Fruit fly (Drosophila melanogaster) whole organism, prepupa: ENCODE measurements around the gene Gycalpha99B.

Source experiments
- CG10631 ChIP-seq: fragments of 200-800 bp; sonication (Bioruptor generic); optimal IDR thresholded peaks from 2 replicates; lab custom pipeline; 2016; ENCODE audit warnings: missing biosample characterization, missing genetic modification characterization
- CG10669 ChIP-seq: fragments of 200-800 bp; sonication (Bioruptor generic); optimal IDR thresholded peaks from 3 replicates; lab custom pipeline; 2018; ENCODE audit warnings: missing biosample characterization, mild to moderate bottlenecking, missing genetic modification characterization, moderate library complexity
- CG11294 ChIP-seq: fragments of 200-800 bp; sonication (Bioruptor generic); IDR thresholded peaks from 2 replicates; pipeline ENCODE4 v1.3.6; 2022; ENCODE audit warnings: missing biosample characterization, missing genetic modification characterization
- CG11762 ChIP-seq: fragments of 200-800 bp; sonication (Bioruptor generic); optimal IDR thresholded peaks from 3 replicates; lab custom pipeline; 2016; ENCODE audit warnings: missing biosample characterization, missing genetic modification characterization; ENCODE audit not compliant: insufficient read depth
- CG11902 ChIP-seq: fragments of 200-800 bp; sonication (Bioruptor generic); optimal IDR thresholded peaks from 3 replicates; lab custom pipeline; 2016; ENCODE audit warnings: missing biosample characterization, missing genetic modification characterization
- CG15336 ChIP-seq: fragments of 200-800 bp; sonication (Bioruptor generic); IDR thresholded peaks from 2 replicates; pipeline ENCODE4 v1.3.6; 2022; ENCODE audit warnings: missing biosample characterization, missing genetic modification characterization
- CG16779 ChIP-seq: fragments of 200-800 bp; sonication (Bioruptor generic); optimal IDR thresholded peaks from 3 replicates; lab custom pipeline; 2017; ENCODE audit warnings: missing biosample characterization, mild to moderate bottlenecking, missing genetic modification characterization
- CG3032 ChIP-seq: fragments of 200-800 bp; optimal IDR thresholded peaks from 2 replicates; lab custom pipeline; 2019; ENCODE audit warnings: missing biosample characterization, mild to moderate bottlenecking, missing genetic modification characterization, moderate library complexity
- CG31627 ChIP-seq: fragments of 200-800 bp; sonication (Bioruptor generic); optimal IDR thresholded peaks from 3 replicates; lab custom pipeline; 2016; ENCODE audit warnings: missing biosample characterization, missing genetic modification characterization
- CG32006 ChIP-seq: fragments of 200-800 bp; sonication (Bioruptor generic); optimal IDR thresholded peaks from 3 replicates; lab custom pipeline; 2017; ENCODE audit warnings: missing biosample characterization, mild to moderate bottlenecking, missing genetic modification characterization
- CG34406 ChIP-seq: fragments of 200-800 bp; sonication (Bioruptor generic); optimal IDR thresholded peaks from 3 replicates; lab custom pipeline; 2016; ENCODE audit warnings: missing biosample characterization, missing genetic modification characterization
- CG3919 ChIP-seq: fragments of 200-800 bp; sonication (Bioruptor generic); optimal IDR thresholded peaks from 3 replicates; lab custom pipeline; 2016; ENCODE audit warnings: missing biosample characterization, missing genetic modification characterization
- CG4318 ChIP-seq: fragments of 200-800 bp; sonication (Bioruptor generic); optimal IDR thresholded peaks from 3 replicates; lab custom pipeline; 2017; ENCODE audit warnings: missing biosample characterization, mild to moderate bottlenecking, missing genetic modification characterization
- CG6163 ChIP-seq: fragments of 200-800 bp; sonication (Bioruptor generic); IDR thresholded peaks from 3 replicates; pipeline ENCODE4 v1.3.6; 2022; ENCODE audit warnings: missing biosample characterization, missing genetic modification characterization
- CG6276 ChIP-seq: fragments of 200-800 bp; sonication (Bioruptor generic); optimal IDR thresholded peaks from 2 replicates; lab custom pipeline; 2017; ENCODE audit warnings: missing biosample characterization, mild to moderate bottlenecking, missing genetic modification characterization
- CG6792 ChIP-seq: fragments of 200-800 bp; sonication (Bioruptor generic); optimal IDR thresholded peaks from 3 replicates; lab custom pipeline; 2016; ENCODE audit warnings: missing biosample characterization, missing genetic modification characterization
- CG6854 ChIP-seq: fragments of 200-800 bp; sonication (Bioruptor generic); optimal IDR thresholded peaks from 2 replicates; lab custom pipeline; 2017; ENCODE audit warnings: missing biosample characterization, mild to moderate bottlenecking, missing genetic modification characterization
- CG7368 ChIP-seq: fragments of 200-800 bp; sonication (Bioruptor generic); optimal IDR thresholded peaks from 3 replicates; lab custom pipeline; 2016; ENCODE audit warnings: missing biosample characterization, missing genetic modification characterization
- CG8119 ChIP-seq: fragments of 200-800 bp; sonication (Bioruptor generic); IDR thresholded peaks from 3 replicates; pipeline ENCODE4 v1.3.6; 2022; ENCODE audit warnings: missing biosample characterization, missing genetic modification characterization
- CG8319 ChIP-seq: fragments of 200-800 bp; sonication (Bioruptor generic); optimal IDR thresholded peaks from 3 replicates; lab custom pipeline; 2016; ENCODE audit warnings: missing biosample characterization, missing genetic modification characterization
- CG8632 ChIP-seq: fragments of 200-800 bp; sonication (Bioruptor generic); optimal IDR thresholded peaks from 3 replicates; lab custom pipeline; 2016; ENCODE audit warnings: missing biosample characterization, missing genetic modification characterization
- Eip75B ChIP-seq: fragments of 200-800 bp; sonication (Bioruptor generic); optimal IDR thresholded peaks from 3 replicates; lab custom pipeline; 2016; ENCODE audit warnings: missing biosample characterization, missing genetic modification characterization
- Eip78C ChIP-seq: fragments of 200-800 bp; sonication (Bioruptor generic); peaks from one replicate; lab custom pipeline; 2016; ENCODE audit warnings: missing biosample characterization, missing genetic modification characterization
- Eip93F ChIP-seq: fragments of 200-800 bp; sonication (Bioruptor generic); optimal IDR thresholded peaks from 2 replicates; lab custom pipeline; 2016; ENCODE audit warnings: missing biosample characterization, mild to moderate bottlenecking, missing genetic modification characterization
- Ets21C ChIP-seq: fragments of 200-800 bp; sonication (Bioruptor generic); optimal IDR thresholded peaks from 3 replicates; lab custom pipeline; 2016; ENCODE audit warnings: missing biosample characterization, missing genetic modification characterization
- Ets96B ChIP-seq: fragments of 200-800 bp; optimal IDR thresholded peaks from 2 replicates; lab custom pipeline; 2019; ENCODE audit warnings: missing biosample characterization, mild to moderate bottlenecking, missing genetic modification characterization, moderate library complexity
- Gug ChIP-seq: fragments of 200-800 bp; sonication (Bioruptor generic); IDR thresholded peaks from 2 replicates; pipeline ENCODE4 v1.3.6; 2022; ENCODE audit warnings: missing biosample characterization, missing genetic modification characterization
- Hr38 ChIP-seq: sonication (Bioruptor generic); optimal IDR thresholded peaks from 2 replicates; lab custom pipeline; 2016; ENCODE audit warnings: missing biosample characterization, missing genetic modification characterization
- Hr39 ChIP-seq: fragments of 200-800 bp; sonication (Bioruptor generic); optimal IDR thresholded peaks from 2 replicates; lab custom pipeline; 2016; ENCODE audit warnings: missing biosample characterization, missing genetic modification characterization
- Hr4 ChIP-seq: fragments of 200-800 bp; sonication (Bioruptor generic); optimal IDR thresholded peaks from 3 replicates; lab custom pipeline; 2016; ENCODE audit warnings: missing biosample characterization, missing genetic modification characterization
- Lpt ChIP-seq: fragments of 200-800 bp; sonication (Bioruptor generic); optimal IDR thresholded peaks from 3 replicates; lab custom pipeline; 2016; ENCODE audit warnings: missing biosample characterization, missing genetic modification characterization
- Met ChIP-seq: fragments of 200-800 bp; sonication (Bioruptor generic); optimal IDR thresholded peaks from 3 replicates; lab custom pipeline; 2016; ENCODE audit warnings: missing biosample characterization, missing genetic modification characterization
- OdsH ChIP-seq: fragments of 200-800 bp; sonication (Bioruptor generic); optimal IDR thresholded peaks from 3 replicates; lab custom pipeline; 2016; ENCODE audit warnings: missing biosample characterization, missing genetic modification characterization
- Smox ChIP-seq: fragments of 200-800 bp; sonication (Bioruptor generic); optimal IDR thresholded peaks from 3 replicates; lab custom pipeline; 2016; ENCODE audit warnings: missing biosample characterization, missing genetic modification characterization
- Sox102F ChIP-seq: fragments of 200-800 bp; sonication (Bioruptor generic); optimal IDR thresholded peaks from 2 replicates; lab custom pipeline; 2016; ENCODE audit warnings: missing biosample characterization, mild to moderate bottlenecking, missing genetic modification characterization
- Sox14 ChIP-seq: fragments of 200-800 bp; sonication (Bioruptor generic); optimal IDR thresholded peaks from 3 replicates; lab custom pipeline; 2016; ENCODE audit warnings: missing biosample characterization, missing genetic modification characterization
- Sox15 ChIP-seq: fragments of 200-800 bp; sonication (Bioruptor generic); optimal IDR thresholded peaks from 3 replicates; lab custom pipeline; 2016; ENCODE audit warnings: missing biosample characterization, missing genetic modification characterization
- achi ChIP-seq: fragments of 200-800 bp; sonication (Bioruptor generic); optimal IDR thresholded peaks from 3 replicates; lab custom pipeline; 2016; ENCODE audit warnings: missing biosample characterization, missing genetic modification characterization
- acj6 ChIP-seq: fragments of 200-800 bp; sonication (Bioruptor generic); optimal IDR thresholded peaks from 3 replicates; lab custom pipeline; 2016; ENCODE audit warnings: missing biosample characterization, missing genetic modification characterization
- cyc ChIP-seq: fragments of 200-800 bp; sonication (Bioruptor generic); optimal IDR thresholded peaks from 3 replicates; lab custom pipeline; 2016; ENCODE audit warnings: missing biosample characterization, missing genetic modification characterization
- dac ChIP-seq: fragments of 200-800 bp; sonication (Bioruptor generic); optimal IDR thresholded peaks from 2 replicates; lab custom pipeline; 2017; ENCODE audit warnings: missing biosample characterization, mild to moderate bottlenecking, missing genetic modification characterization
- dsx ChIP-seq: fragments of 200-800 bp; optimal IDR thresholded peaks from 3 replicates; lab custom pipeline; 2019; ENCODE audit warnings: missing biosample characterization, mild to moderate bottlenecking, missing genetic modification characterization, moderate library complexity; ENCODE audit not compliant: poor library complexity, severe bottlenecking
- eg ChIP-seq: fragments of 200-800 bp; sonication (Bioruptor generic); IDR thresholded peaks from 3 replicates; pipeline ENCODE4 v1.3.6; 2022; ENCODE audit warnings: missing biosample characterization, missing genetic modification characterization
- esn ChIP-seq: fragments of 200-800 bp; sonication (Bioruptor generic); optimal IDR thresholded peaks from 2 replicates; lab custom pipeline; 2016; ENCODE audit warnings: missing biosample characterization, mild to moderate bottlenecking, missing genetic modification characterization, moderate library complexity
- fd59A ChIP-seq: fragments of 200-800 bp; sonication (Bioruptor generic); optimal IDR thresholded peaks from 2 replicates; lab custom pipeline; 2017; ENCODE audit warnings: missing biosample characterization, mild to moderate bottlenecking, missing genetic modification characterization, missing genetic modification reagents
- fd85E ChIP-seq: fragments of 200-800 bp; sonication (Bioruptor generic); optimal IDR thresholded peaks from 3 replicates; lab custom pipeline; 2016; ENCODE audit warnings: missing biosample characterization, missing genetic modification characterization
- fkh ChIP-seq: fragments of 200-800 bp; sonication (Bioruptor generic); optimal IDR thresholded peaks from 3 replicates; lab custom pipeline; 2017; ENCODE audit warnings: missing biosample characterization, mild to moderate bottlenecking, missing genetic modification characterization, moderate library complexity
- lz ChIP-seq: fragments of 200-800 bp; sonication (Bioruptor generic); optimal IDR thresholded peaks from 3 replicates; lab custom pipeline; 2016; ENCODE audit warnings: missing biosample characterization, missing genetic modification characterization
- net ChIP-seq: fragments of 200-800 bp; sonication (Bioruptor generic); optimal IDR thresholded peaks from 3 replicates; lab custom pipeline; 2016; ENCODE audit warnings: missing biosample characterization, missing genetic modification characterization
- ss ChIP-seq, 2 experiments: fragments of 200-800 bp; sonication (Bioruptor generic); optimal IDR thresholded peaks; 2 replicates in 1 of 2; 3 replicates in 1 of 2; lab custom pipeline; 2017 to 2018; ENCODE audit warnings: mild to moderate bottlenecking in 2 of 2, missing biosample characterization in 2 of 2, missing genetic modification characterization in 2 of 2, moderate library complexity in 1 of 2
- svp ChIP-seq: fragments of 200-800 bp; sonication (Bioruptor generic); peaks from one replicate; lab custom pipeline; 2016; ENCODE audit warnings: missing biosample characterization, missing genetic modification characterization
- vri ChIP-seq: fragments of 200-800 bp; sonication (Bioruptor generic); optimal IDR thresholded peaks from 3 replicates; lab custom pipeline; 2016; ENCODE audit warnings: missing biosample characterization, mild to moderate bottlenecking, missing genetic modification characterization

Gycalpha99B gene

dm6 chr3R:29716782-29717317, 34.5 kb downstream of the Gycalpha99B start, which contains the start of gene Obp99b:
TSS of gene Obp99b (minus strand) at chr3R:29716896.
- TF ChIP-seq CG31627 (GFP tag; lab: Kevin White, UChicago): peak; percentile 58
- no peak for TF ChIP-seq Hr38 (GFP tag; lab: Kevin White, UChicago)
- TF ChIP-seq CG8119: peak; percentile 29; the same call in 1 of the 3 replicates
- peak; percentile 46 for TF ChIP-seq CG16779 (tag; lab: Kevin White, UChicago)
- peak; percentile 69 for TF ChIP-seq esn
- peak; percentile 100 for TF ChIP-seq svp (GFP tag; lab: Kevin White, UChicago)
- TF ChIP-seq CG4318: peak; percentile 5
- peak; percentile 43 for TF ChIP-seq fkh (GFP tag; lab: Kevin White, UChicago)
- TF ChIP-seq Ets96B (tag; lab: Kevin White, UChicago): peak; percentile 50
- TF ChIP-seq CG15336 (GFP tag; lab: Robert Waterston, UW): peak; percentile 50
- TF ChIP-seq CG32006 (GFP tag; lab: Kevin White, UChicago): peak; percentile 60
- peak; percentile 53 for TF ChIP-seq vri (GFP tag; lab: Kevin White, UChicago)
- peak; percentile 39 for TF ChIP-seq Smox (GFP tag; lab: Kevin White, UChicago)
- TF ChIP-seq Hr4 (GFP tag; lab: Kevin White, UChicago): peak; percentile 74
- peak; percentile 91 for TF ChIP-seq CG3919 (GFP tag; lab: Kevin White, UChicago)
- peak; percentile 60 for TF ChIP-seq CG8319
- no peak for TF ChIP-seq CG10631 (GFP tag; lab: Kevin White, UChicago)
- peak; percentile 41; the same call in 1 of the 2 replicates for TF ChIP-seq Gug (GFP tag; lab: Robert Waterston, UW)
- no peak for TF ChIP-seq Sox15 (GFP tag; lab: Kevin White, UChicago)
- TF ChIP-seq CG6854 (GFP tag; lab: Kevin White, UChicago): no peak
- TF ChIP-seq dsx (GFP tag; lab: Kevin White, UChicago): peak; percentile 34
- TF ChIP-seq Hr39: peak; percentile 53
- TF ChIP-seq Eip78C (GFP tag; lab: Kevin White, UChicago): peak; percentile 91
- peak; percentile 79 for TF ChIP-seq OdsH (GFP tag; lab: Kevin White, UChicago)
- TF ChIP-seq Lpt: peak; percentile 41
- TF ChIP-seq CG7368 (GFP tag; lab: Kevin White, UChicago): peak; percentile 78
- peak; percentile 44 for TF ChIP-seq CG6792 (GFP tag; lab: Kevin White, UChicago)
- TF ChIP-seq fd85E (GFP tag; lab: Kevin White, UChicago): no peak
- peak; percentile 67 for TF ChIP-seq achi (GFP tag; lab: Kevin White, UChicago)
- peak; percentile 80 for TF ChIP-seq net (GFP tag; lab: Kevin White, UChicago)
- peak; percentile 48; the same call in 1 of the 2 replicates for TF ChIP-seq CG11294 (GFP tag; lab: Robert Waterston, UW)
- TF ChIP-seq Eip93F (GFP tag; lab: Kevin White, UChicago): no peak
- peak; percentile 77 for TF ChIP-seq Met
- peak; percentile 37 for TF ChIP-seq CG11762 (GFP tag; lab: Kevin White, UChicago)
- TF ChIP-seq ss (GFP tag; optimal IDR thresholded peaks at IDR 0.05; lab: Kevin White, UChicago): peak; percentile 51 to 80
- TF ChIP-seq cyc: peak; percentile 61
- TF ChIP-seq CG6276 (GFP tag; lab: Kevin White, UChicago): peak; percentile 48
- peak; percentile 63 for TF ChIP-seq lz (GFP tag; lab: Kevin White, UChicago)
- TF ChIP-seq fd59A (GFP tag; lab: Kevin White, UChicago): peak; percentile 68
- TF ChIP-seq CG6163 (GFP tag; lab: Robert Waterston, UW): peak; percentile 80
- TF ChIP-seq acj6 (GFP tag; lab: Kevin White, UChicago): peak; percentile 78
- peak; percentile 72 for TF ChIP-seq Sox14 (GFP tag; lab: Kevin White, UChicago)
- peak; percentile 7 for TF ChIP-seq CG11902
- peak; percentile 76 for TF ChIP-seq eg (GFP tag; lab: Robert Waterston, UW)
- TF ChIP-seq CG3032 (tag; lab: Kevin White, UChicago): peak; percentile 55
- peak; percentile 45 for TF ChIP-seq CG34406 (GFP tag; lab: Kevin White, UChicago)
- peak; percentile 68 for TF ChIP-seq CG10669 (GFP tag; lab: Kevin White, UChicago)
- TF ChIP-seq dac (GFP tag; lab: Kevin White, UChicago): peak; percentile 86
- peak; percentile 41 for TF ChIP-seq Sox102F (GFP tag; lab: Kevin White, UChicago)
- no peak for TF ChIP-seq Ets21C (GFP tag; lab: Kevin White, UChicago)
- TF ChIP-seq Eip75B: peak; percentile 78
- TF ChIP-seq CG8632 (GFP tag; lab: Kevin White, UChicago): peak; percentile 39
